Fruit fly (Drosophila melanogaster) whole organism, embryonic: ENCODE results near the gene CG43813.

Experiments
- Awh ChIP-seq: fragments of 200-800 bp; sonication (Bioruptor generic); IDR thresholded peaks from 2 replicates; pipeline ENCODE4, ENCODE4 v1.3.6; 2022; ENCODE audit warnings: missing biosample characterization, missing genetic modification characterization
- Bgb ChIP-seq: fragments of 200-800 bp; sonication (Bioruptor generic); IDR thresholded peaks from 2 replicates; pipeline ENCODE4 v1.3.6; 2022; ENCODE audit warnings: missing biosample characterization, missing genetic modification characterization; ENCODE audit not compliant: partially characterized antibody
- CG11398 ChIP-seq: fragments of 200-800 bp; sonication (Bioruptor generic); optimal IDR thresholded peaks from 2 replicates; lab custom pipeline; 2016; ENCODE audit warnings: missing biosample characterization, missing genetic modification characterization
- CG12104 ChIP-seq: fragments of 200-800 bp; sonication (Bioruptor generic); optimal IDR thresholded peaks from 3 replicates; lab custom pipeline; 2016; ENCODE audit warnings: missing biosample characterization, missing genetic modification characterization
- CG12391 ChIP-seq: fragments of 200-800 bp; sonication (Bioruptor generic); optimal IDR thresholded peaks from 3 replicates; lab custom pipeline; 2018; ENCODE audit warnings: missing biosample characterization, mild to moderate bottlenecking, missing genetic modification characterization, moderate library complexity
- CG15073 ChIP-seq: fragments of 200-800 bp; sonication (Bioruptor generic); optimal IDR thresholded peaks from 2 replicates; lab custom pipeline; 2016; ENCODE audit warnings: missing biosample characterization, missing genetic modification characterization
- CG1529 ChIP-seq: fragments of 200-800 bp; sonication (Bioruptor generic); optimal IDR thresholded peaks from 3 replicates; lab custom pipeline; 2018; ENCODE audit warnings: missing biosample characterization, missing genetic modification characterization
- CG15479 ChIP-seq: fragments of 200-800 bp; sonication (Bioruptor generic); optimal IDR thresholded peaks from 3 replicates; lab custom pipeline; 2019; ENCODE audit warnings: missing biosample characterization, mild to moderate bottlenecking, missing genetic modification characterization, moderate library complexity
- CG1603 ChIP-seq: fragments of 200-800 bp; sonication (Bioruptor generic); optimal IDR thresholded peaks from 2 replicates; lab custom pipeline; 2019; ENCODE audit warnings: missing biosample characterization, mild to moderate bottlenecking, missing genetic modification characterization, moderate library complexity
- CG17568 ChIP-seq: fragments of 200-800 bp; sonication (Bioruptor generic); optimal IDR thresholded peaks from 2 replicates; lab custom pipeline; 2018; ENCODE audit warnings: missing biosample characterization, mild to moderate bottlenecking, missing genetic modification characterization, moderate library complexity
- CG1792 ChIP-seq: fragments of 200-800 bp; sonication (Bioruptor generic); optimal IDR thresholded peaks from 2 replicates; lab custom pipeline; 2016; ENCODE audit warnings: missing biosample characterization, missing genetic modification characterization
- CG18262 ChIP-seq: fragments of 200-800 bp; optimal IDR thresholded peaks from 3 replicates; lab custom pipeline; 2019; ENCODE audit warnings: missing biosample characterization, mild to moderate bottlenecking, missing genetic modification characterization, moderate library complexity
- CG18619 ChIP-seq: fragments of 200-800 bp; sonication (Bioruptor generic); optimal IDR thresholded peaks from 3 replicates; lab custom pipeline; 2017; ENCODE audit warnings: missing biosample characterization, mild to moderate bottlenecking, missing genetic modification characterization
- CG5180 ChIP-seq: fragments of 200-800 bp; sonication (Bioruptor generic); optimal IDR thresholded peaks from 3 replicates; lab custom pipeline; 2017; ENCODE audit warnings: missing biosample characterization, missing genetic modification characterization, mild to moderate bottlenecking, moderate library complexity, missing genetic modification reagents
- CG7928 ChIP-seq: fragments of 200-800 bp; sonication (Bioruptor generic); optimal IDR thresholded peaks from 2 replicates; lab custom pipeline; 2017; ENCODE audit warnings: missing biosample characterization, mild to moderate bottlenecking, missing genetic modification characterization
- CG8089 ChIP-seq: fragments of 200-800 bp; sonication (Bioruptor generic); optimal IDR thresholded peaks from 3 replicates; lab custom pipeline; 2016; ENCODE audit warnings: missing biosample characterization, missing genetic modification characterization
- CG8359 ChIP-seq: fragments of 200-800 bp; sonication (Bioruptor generic); optimal IDR thresholded peaks from 2 replicates; lab custom pipeline; 2017; ENCODE audit warnings: missing biosample characterization, mild to moderate bottlenecking, missing genetic modification characterization, borderline replicate concordance
- CG8924 ChIP-seq: fragments of 200-800 bp; optimal IDR thresholded peaks from 3 replicates; lab custom pipeline; 2019; ENCODE audit warnings: missing biosample characterization, mild to moderate bottlenecking, missing genetic modification characterization, moderate library complexity
- CoRest ChIP-seq: fragments of 200-800 bp; sonication (Bioruptor generic); optimal IDR thresholded peaks from 3 replicates; lab custom pipeline; 2018; ENCODE audit warnings: missing biosample characterization, mild to moderate bottlenecking, missing genetic modification characterization, moderate library complexity
- CrebB ChIP-seq: fragments of 200-800 bp; sonication (Bioruptor generic); optimal IDR thresholded peaks from 3 replicates; lab custom pipeline; 2018; ENCODE audit warnings: missing biosample characterization, mild to moderate bottlenecking, missing genetic modification characterization
- D19B ChIP-seq: fragments of 200-800 bp; sonication (Bioruptor generic); optimal IDR thresholded peaks from 2 replicates; lab custom pipeline; 2017; ENCODE audit warnings: missing biosample characterization, mild to moderate bottlenecking, missing genetic modification characterization
- HLH4C ChIP-seq: fragments of 200-800 bp; sonication (Bioruptor generic); IDR thresholded peaks from 3 replicates; pipeline ENCODE4 v1.3.6; 2022; ENCODE audit warnings: missing biosample characterization, missing genetic modification characterization; ENCODE audit not compliant: partially characterized antibody
- Hmr ChIP-seq: fragments of 200-800 bp; sonication (Bioruptor generic); optimal IDR thresholded peaks from 3 replicates; lab custom pipeline; 2017; ENCODE audit warnings: mild to moderate bottlenecking, missing biosample characterization, missing genetic modification reagents, missing genetic modification characterization
- Poxn ChIP-seq: fragments of 200-800 bp; sonication (Bioruptor generic); IDR thresholded peaks from 2 replicates; pipeline ENCODE4 v1.3.6; 2022; ENCODE audit warnings: missing biosample characterization, missing genetic modification characterization
- Ravus ChIP-seq: fragments of 200-800 bp; sonication (Bioruptor generic); IDR thresholded peaks from 2 replicates; pipeline ENCODE4 v1.3.6; 2022; ENCODE audit warnings: missing biosample characterization, missing genetic modification characterization
- Scr ChIP-seq: fragments of 200-800 bp; sonication (Bioruptor generic); IDR thresholded peaks from 2 replicates; pipeline ENCODE4 v1.3.6; 2022; ENCODE audit warnings: missing biosample characterization, missing genetic modification characterization; ENCODE audit not compliant: partially characterized antibody
- TFAM ChIP-seq: fragments of 200-800 bp; sonication (Bioruptor generic); optimal IDR thresholded peaks from 2 replicates; lab custom pipeline; 2017; ENCODE audit warnings: missing biosample characterization, missing genetic modification characterization, inconsistent platforms
- Usf ChIP-seq: fragments of 200-800 bp; sonication (Bioruptor generic); optimal IDR thresholded peaks from 2 replicates; lab custom pipeline; 2017; ENCODE audit warnings: missing genotype, missing biosample characterization, missing genetic modification characterization
- ash1 ChIP-seq: fragments of 200-800 bp; sonication (Bioruptor generic); optimal IDR thresholded peaks from 2 replicates; lab custom pipeline; 2018; ENCODE audit warnings: missing biosample characterization, mild to moderate bottlenecking, missing genetic modification characterization
- bcd ChIP-seq: fragments of 200-800 bp; sonication (Bioruptor generic); optimal IDR thresholded peaks from 2 replicates; lab custom pipeline; 2017; ENCODE audit warnings: missing biosample characterization, mild to moderate bottlenecking, missing genetic modification characterization
- danr ChIP-seq: fragments of 200-800 bp; sonication (Bioruptor generic); IDR thresholded peaks from 2 replicates; pipeline ENCODE4 v1.3.6; 2022; ENCODE audit warnings: missing biosample characterization, missing genetic modification characterization
- dati ChIP-seq: fragments of 200-800 bp; sonication (Bioruptor generic); IDR thresholded peaks from 2 replicates; pipeline ENCODE4 v1.3.6; 2022; ENCODE audit warnings: missing biosample characterization, missing genetic modification characterization
- eve ChIP-seq, 2 experiments: fragments of >200 bp; optimal IDR thresholded peaks; 2 replicates each; lab custom pipeline; 2017; ENCODE audit warnings: missing biosample characterization in 2 of 2, missing genetic modification characterization in 2 of 2
- ewg ChIP-seq: fragments of 200-800 bp; sonication (Bioruptor generic); optimal IDR thresholded peaks from 3 replicates; lab custom pipeline; 2017; ENCODE audit warnings: mild to moderate bottlenecking, missing biosample characterization, missing genetic modification reagents, missing genetic modification characterization
- exex ChIP-seq: fragments of 200-800 bp; sonication (Bioruptor generic); optimal IDR thresholded peaks from 4 replicates; lab custom pipeline; 2018; ENCODE audit warnings: missing biosample characterization, mild to moderate bottlenecking, missing genetic modification characterization, moderate library complexity
- her ChIP-seq: fragments of 200-800 bp; sonication (Bioruptor generic); optimal IDR thresholded peaks from 2 replicates; lab custom pipeline; 2016; ENCODE audit warnings: missing biosample characterization, missing genetic modification characterization
- hkb ChIP-seq, 2 experiments: fragments of 200-800 bp in 1 of 2; fragments of >200 bp in 1 of 2; sonication (Bioruptor generic) in 1 of 2; IDR thresholded peaks in 1 of 2; optimal IDR thresholded peaks in 1 of 2; 2 replicates each; pipeline versions ENCODE4 v1.3.6 to Lab custom; 2017 to 2022; ENCODE audit warnings: missing biosample characterization in 1 of 2, missing genetic modification characterization in 1 of 2
- kay ChIP-seq: fragments of 200-800 bp; sonication (Bioruptor generic); optimal IDR thresholded peaks from 2 replicates; lab custom pipeline; 2016; ENCODE audit warnings: missing biosample characterization, missing genetic modification characterization
- kni ChIP-seq: fragments of 200-800 bp; sonication (Bioruptor generic); optimal IDR thresholded peaks from 3 replicates; lab custom pipeline; 2017; ENCODE audit warnings: mild to moderate bottlenecking, missing biosample characterization, missing genetic modification reagents, missing genetic modification characterization
- knrl ChIP-seq: fragments of 200-800 bp; sonication (Bioruptor generic); IDR thresholded peaks from 3 replicates; pipeline ENCODE4 v1.3.6; 2022; ENCODE audit warnings: missing biosample characterization, missing genetic modification characterization; ENCODE audit not compliant: partially characterized antibody
- odd ChIP-seq: fragments of 200-800 bp; sonication (Bioruptor generic); optimal IDR thresholded peaks from 2 replicates; lab custom pipeline; 2017; ENCODE audit warnings: missing biosample characterization, mild to moderate bottlenecking, missing genetic modification characterization
- peb ChIP-seq: fragments of 200-800 bp; sonication (Bioruptor generic); IDR thresholded peaks from 2 replicates; pipeline ENCODE4 v1.3.6; 2022; ENCODE audit warnings: missing biosample characterization, missing genetic modification characterization
- schlank ChIP-seq: fragments of 200-800 bp; sonication (Bioruptor generic); optimal IDR thresholded peaks from 2 replicates; lab custom pipeline; 2018; ENCODE audit warnings: missing biosample characterization, mild to moderate bottlenecking, missing genetic modification characterization
- scrt ChIP-seq: fragments of 200-800 bp; sonication (Bioruptor generic); optimal IDR thresholded peaks from 2 replicates; lab custom pipeline; 2018; ENCODE audit warnings: missing biosample characterization, mild to moderate bottlenecking, missing genetic modification characterization, moderate library complexity
- slou ChIP-seq: fragments of 200-800 bp; sonication (Bioruptor generic); optimal IDR thresholded peaks from 3 replicates; lab custom pipeline; 2016; ENCODE audit warnings: missing biosample characterization, missing genetic modification characterization
- sna ChIP-seq: fragments of 200-800 bp; sonication (Bioruptor generic); IDR thresholded peaks from 2 replicates; pipeline ENCODE4 v1.3.6; 2022; ENCODE audit warnings: missing biosample characterization, missing genetic modification characterization; ENCODE audit not compliant: partially characterized antibody
- tio ChIP-seq: fragments of 200-800 bp; sonication (Bioruptor generic); optimal IDR thresholded peaks from 2 replicates; lab custom pipeline; 2017; ENCODE audit warnings: missing biosample characterization, missing genetic modification characterization, inconsistent platforms
- trem ChIP-seq: fragments of 200-800 bp; optimal IDR thresholded peaks from 3 replicates; lab custom pipeline; 2019; ENCODE audit warnings: missing biosample characterization, mild to moderate bottlenecking, missing genetic modification characterization, moderate library complexity
- wor ChIP-seq: fragments of 200-800 bp; sonication (Bioruptor generic); IDR thresholded peaks from 2 replicates; pipeline ENCODE4 v1.3.6; 2022; ENCODE audit warnings: missing biosample characterization, missing genetic modification characterization
- yki ChIP-seq: fragments of >200 bp; optimal IDR thresholded peaks from 3 replicates; lab custom pipeline; 2018
- z ChIP-seq: fragments of 200-800 bp; sonication (Bioruptor generic); IDR thresholded peaks from 3 replicates; pipeline ENCODE4 v1.3.6; 2022; ENCODE audit warnings: missing biosample characterization, missing genetic modification characterization

Gene CG43813

dm6 chr2L:12372436-12372835 is 28.4 kb upstream of the CG43813 start (continued):
- TF ChIP-seq dati = no peak
- TF ChIP-seq CG1603 = peak; percentile 17
- TF ChIP-seq CG1792 = peak; percentile 13
- TF ChIP-seq CG12391 (tag; lab: Kevin White, UChicago) = peak; percentile 2
- no peak for TF ChIP-seq exex (tag; lab: Kevin White, UChicago)
- no peak for TF ChIP-seq D19B (GFP tag; lab: Kevin White, UChicago)
- no peak for TF ChIP-seq Scr
- no peak for TF ChIP-seq peb (GFP tag; lab: Robert Waterston, UW)
- no peak for TF ChIP-seq Poxn (GFP tag; lab: Robert Waterston, UW)
- no peak for TF ChIP-seq CG5180 (GFP tag; lab: Kevin White, UChicago)
- peak; percentile 9 for TF ChIP-seq CG8089 (GFP tag; lab: Kevin White, UChicago)
- TF ChIP-seq CG18262 (tag; lab: Kevin White, UChicago) = no peak
- TF ChIP-seq yki (lab: Kevin White, UChicago) = no peak
- no peak for TF ChIP-seq CG1529 (GFP tag; lab: Kevin White, UChicago)
- TF ChIP-seq CG17568 (GFP tag; lab: Kevin White, UChicago) = peak; percentile 59
- peak; percentile 34 for TF ChIP-seq schlank
- no peak for TF ChIP-seq CG15073 (GFP tag; lab: Kevin White, UChicago)
- no peak for TF ChIP-seq kay (GFP tag; lab: Kevin White, UChicago)
- TF ChIP-seq z = 0 out of 3 replicates have a peak, but pooled peaks have one; percentile 21
- TF ChIP-seq eve (GFP tag; optimal IDR thresholded peaks at IDR 0.05; lab: Kevin White, UChicago) = no peak
- TF ChIP-seq Awh (GFP tag; lab: Robert Waterston, UW) = no peak
- peak; percentile 79 for TF ChIP-seq Hmr (GFP tag; lab: Kevin White, UChicago)
- no peak for TF ChIP-seq CoRest (tag; lab: Kevin White, UChicago)
- peak; percentile 1 for TF ChIP-seq CG11398
- TF ChIP-seq TFAM (GFP tag; lab: Kevin White, UChicago) = no peak
- no peak for TF ChIP-seq ash1 (GFP tag; lab: Kevin White, UChicago)
- TF ChIP-seq scrt (GFP tag; lab: Kevin White, UChicago) = no peak
- TF ChIP-seq wor (GFP tag; lab: Robert Waterston, UW) = no peak
- peak; percentile 37 for TF ChIP-seq her (GFP tag; lab: Kevin White, UChicago)
- no peak for TF ChIP-seq knrl (GFP tag; lab: Robert Waterston, UW)
- TF ChIP-seq CrebB (tag; lab: Kevin White, UChicago) = peak; percentile 49
- TF ChIP-seq CG15479 = no peak
- TF ChIP-seq odd (GFP tag; lab: Kevin White, UChicago) = peak; percentile 20
- peak; percentile 27 for TF ChIP-seq CG7928 (GFP tag; lab: Kevin White, UChicago)
- no peak for TF ChIP-seq CG8359 (GFP tag; lab: Kevin White, UChicago)
- no peak for TF ChIP-seq trem (tag; lab: Kevin White, UChicago)
- no peak for TF ChIP-seq danr (GFP tag; lab: Robert Waterston, UW)
- no peak for TF ChIP-seq HLH4C (GFP tag; lab: Robert Waterston, UW)
- TF ChIP-seq hkb (optimal IDR thresholded peaks at IDR 0.05; lab: Kevin White, UChicago) = no peak
- TF ChIP-seq hkb (GFP tag; IDR thresholded peaks at IDR 0.05; lab: Robert Waterston, UW) = peak; percentile 40
- peak; percentile 29 for TF ChIP-seq CG18619 (GFP tag; lab: Kevin White, UChicago)
- peak; percentile 15 for TF ChIP-seq tio (GFP tag; lab: Kevin White, UChicago)
- TF ChIP-seq kni (GFP tag; lab: Kevin White, UChicago) = peak; percentile 26
- no peak for TF ChIP-seq Usf
- TF ChIP-seq slou (GFP tag; lab: Kevin White, UChicago) = no peak
- no peak for TF ChIP-seq Ravus (GFP tag; lab: Robert Waterston, UW)
- peak; percentile 12 for TF ChIP-seq bcd
- peak; percentile 23 for TF ChIP-seq CG12104 (GFP tag; lab: Kevin White, UChicago)
- no peak for TF ChIP-seq ewg (GFP tag; lab: Kevin White, UChicago)
- TF ChIP-seq sna (GFP tag; lab: Robert Waterston, UW) = no peak
- TF ChIP-seq CG8924 = no peak
- TF ChIP-seq Bgb (GFP tag; lab: Robert Waterston, UW) = no peak
